Fruit fly (Drosophila melanogaster) Kc167 (cell line): Measurements from ENCODE around the gene Mnn1.

Experiments
- Myc ChIP-seq: fragments of >200 bp; optimal IDR thresholded peaks from 2 replicates; lab custom pipeline; 2017; ENCODE audit warnings: missing external identifiers
- Sin3A ChIP-seq: fragments of >200 bp; optimal IDR thresholded peaks from 2 replicates; lab custom pipeline; 2018; ENCODE audit warnings: missing external identifiers
- h ChIP-seq: fragments of >200 bp; optimal IDR thresholded peaks from 3 replicates; lab custom pipeline; 2018; ENCODE audit warnings: missing external identifiers
- insv ChIP-seq: fragments of >200 bp; optimal IDR thresholded peaks from 3 replicates; lab custom pipeline; 2018; ENCODE audit warnings: missing external identifiers
- psq ChIP-seq: fragments of >200 bp; optimal IDR thresholded peaks from 2 replicates; lab custom pipeline; 2017; ENCODE audit warnings: missing external identifiers
- ttk ChIP-seq: sonication (Bioruptor generic); optimal IDR thresholded peaks from 2 replicates; lab custom pipeline; 2017; ENCODE audit warnings: missing external identifiers

Mnn1 gene

dm6 chr2L:7081307-7081706 lies 25.2 kb downstream of the Mnn1 start:
- TF ChIP-seq Myc (lab: Kevin White, UChicago) (no peak), psq (lab: Kevin White, UChicago) (no peak), ttk (lab: Kevin White, UChicago) (no peak), h (lab: Kevin White, UChicago) (no peak), insv (no peak)

DNA sequence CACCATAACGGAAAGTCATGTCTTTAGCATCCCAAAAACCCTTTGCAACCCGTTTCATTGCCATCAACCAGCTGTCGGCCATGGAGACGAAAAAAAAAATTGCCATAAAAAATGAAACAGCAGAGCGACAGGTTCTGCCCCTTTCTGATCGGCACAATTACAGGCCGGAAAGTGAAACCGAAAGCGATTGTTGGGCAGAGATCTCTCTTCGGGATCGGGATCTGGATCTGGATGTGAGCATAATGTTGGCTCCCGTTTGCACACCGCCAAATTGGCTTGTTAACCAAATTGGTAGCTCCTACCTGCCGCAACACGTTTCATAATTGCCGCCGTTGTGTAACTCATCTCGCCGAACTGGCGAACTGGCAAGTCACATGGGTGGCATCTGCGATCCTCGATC lies 26.1 kb downstream of the Mnn1 start:
- TF ChIP-seq ttk (lab: Kevin White, UChicago) (no peak), h (lab: Kevin White, UChicago) (no peak), insv (no peak), Myc (lab: Kevin White, UChicago) (no peak), Sin3A (lab: Kevin White, UChicago) (no peak), psq (lab: Kevin White, UChicago) (no peak)

- TF ChIP-seq h (lab: Kevin White, UChicago) (no peak), insv (no peak), psq (lab: Kevin White, UChicago) (no peak), Myc (lab: Kevin White, UChicago) (no peak), Sin3A (lab: Kevin White, UChicago) (no peak), ttk (lab: Kevin White, UChicago) (no peak)
Measured at dm6 chr2L:7084410-7084809, 28.3 kb downstream of the Mnn1 start, which contains the start of gene Pvf2. Gene Pvf2, minus strand, starts transcription at chr2L:7084635.

DNA sequence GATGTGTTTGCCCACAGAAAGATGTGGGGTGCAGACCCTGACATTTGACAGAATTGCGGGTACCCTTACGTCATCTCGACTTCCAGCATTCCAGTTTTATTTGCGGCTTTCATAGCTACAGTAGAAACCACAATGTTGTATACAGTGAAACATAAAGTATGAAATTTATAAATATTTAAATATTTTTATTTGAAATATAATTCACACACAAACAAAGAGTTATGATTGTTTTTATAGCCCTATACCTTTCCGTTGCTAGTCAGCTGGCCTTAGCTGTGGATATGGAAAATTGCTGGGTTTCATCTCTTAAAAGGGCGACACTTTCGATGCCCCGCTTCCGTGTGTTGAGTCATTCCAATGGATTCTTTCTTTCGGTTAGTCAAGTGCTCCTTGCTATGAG lies 34.8 kb downstream of the Mnn1 start:
- TF ChIP-seq psq (lab: Kevin White, UChicago) (no peak), ttk (lab: Kevin White, UChicago) (no peak), h (lab: Kevin White, UChicago) (no peak), Sin3A (lab: Kevin White, UChicago) (no peak), insv (no peak), Myc (lab: Kevin White, UChicago) (no peak)

- no peak for TF ChIP-seq ttk (lab: Kevin White, UChicago)
- TF ChIP-seq psq (lab: Kevin White, UChicago) = no peak
- TF ChIP-seq Myc (lab: Kevin White, UChicago) = no peak
- TF ChIP-seq Sin3A (lab: Kevin White, UChicago) = no peak
Measured at dm6 chr2L:7094303-7094702, 38.2 kb downstream of the Mnn1 start.

DNA sequence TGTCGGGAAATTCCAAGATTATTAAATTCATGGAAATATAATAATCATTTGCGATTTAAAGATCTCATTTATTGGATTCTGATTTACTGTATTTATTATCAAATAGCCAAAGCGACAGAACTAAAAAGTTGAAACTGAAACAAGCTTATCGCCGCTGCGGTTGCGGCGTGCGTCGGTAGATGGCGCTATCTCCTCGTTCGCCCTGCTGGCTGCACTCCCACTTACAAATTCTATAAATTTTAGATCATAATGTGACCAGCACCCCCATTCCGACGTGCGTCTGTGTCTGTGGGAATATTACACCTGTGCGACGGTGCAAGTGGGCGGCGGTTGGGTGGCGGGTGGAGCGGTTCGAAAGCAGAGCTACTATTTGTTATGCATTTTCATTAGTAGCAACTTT lies 41.3 kb downstream of the Mnn1 start:
- TF ChIP-seq Myc (lab: Kevin White, UChicago) (no peak), psq (lab: Kevin White, UChicago) (no peak), insv (no peak), Sin3A (lab: Kevin White, UChicago) (no peak), h (lab: Kevin White, UChicago) (no peak), ttk (lab: Kevin White, UChicago) (no peak)

- TF ChIP-seq psq (lab: Kevin White, UChicago) (no peak), h (lab: Kevin White, UChicago) (no peak), ttk (lab: Kevin White, UChicago) (no peak), Myc (lab: Kevin White, UChicago) (no peak), Sin3A (lab: Kevin White, UChicago) (no peak), insv (no peak)
Measured at dm6 chr2L:7100830-7101229, 44.7 kb downstream of the Mnn1 start.

dm6 chr2L:7104195-7104971 lies 48.3 kb downstream of the Mnn1 start:
- TF ChIP-seq psq (lab: Kevin White, UChicago) (no peak), Myc (lab: Kevin White, UChicago) (no peak), ttk (lab: Kevin White, UChicago) (no peak), Sin3A (lab: Kevin White, UChicago) (no peak), insv (no peak), h (lab: Kevin White, UChicago) (no peak)

DNA sequence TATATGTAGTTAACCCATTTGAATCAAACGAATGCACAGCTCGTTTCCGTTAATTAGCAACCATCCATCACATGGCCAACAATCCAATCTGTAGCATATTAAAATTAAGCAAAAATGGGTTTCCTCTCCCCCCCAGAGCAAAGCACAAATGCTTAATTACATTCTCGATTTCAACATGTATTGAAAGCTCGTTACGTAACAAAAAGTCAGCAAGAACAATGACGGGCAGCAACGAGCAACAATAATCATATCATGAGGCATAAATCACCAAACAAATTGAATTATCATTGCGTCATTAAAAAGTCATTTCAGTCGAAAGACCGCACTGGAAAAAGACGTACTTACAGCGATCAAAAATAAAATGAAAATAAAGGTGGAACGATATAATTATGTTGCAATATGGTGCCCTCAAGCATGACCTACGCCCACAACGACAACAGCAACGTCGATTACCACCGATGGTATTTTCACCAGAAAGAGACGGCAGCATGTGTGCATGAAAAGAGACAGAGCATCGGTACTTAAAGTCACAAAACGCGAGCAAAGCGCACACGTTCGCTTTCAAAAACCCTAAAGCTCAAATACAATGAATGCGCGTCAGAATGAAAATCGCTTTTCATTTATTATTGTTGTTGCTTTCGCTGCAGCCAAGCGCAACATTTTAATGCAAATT lies 50.3 kb downstream of the Mnn1 start:
- TF ChIP-seq insv (no peak), psq (lab: Kevin White, UChicago) (no peak), Myc (lab: Kevin White, UChicago) (no peak), Sin3A (lab: Kevin White, UChicago) (no peak), h (lab: Kevin White, UChicago) (no peak), ttk (lab: Kevin White, UChicago) (no peak)

DNA sequence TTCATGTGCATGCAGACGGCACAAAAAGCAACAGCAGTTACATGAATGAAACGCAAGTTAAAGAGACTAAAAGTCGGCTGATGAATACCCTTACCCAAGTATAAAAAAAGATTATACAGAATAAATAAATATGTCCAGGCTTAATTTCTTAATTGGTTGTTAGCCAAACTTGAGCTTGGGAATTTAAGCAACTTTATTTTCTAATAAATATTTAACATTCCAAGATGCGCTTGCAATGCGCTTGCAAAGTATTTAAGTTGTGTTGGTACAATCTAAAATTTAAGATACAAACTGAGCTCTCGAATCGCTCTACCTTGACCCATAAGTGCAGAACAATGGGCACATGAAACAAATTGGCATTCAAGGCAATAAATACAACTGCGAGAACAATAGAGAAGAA lies 51.8 kb downstream of the Mnn1 start:
- TF ChIP-seq h (lab: Kevin White, UChicago) (no peak), ttk (lab: Kevin White, UChicago) (no peak), Myc (lab: Kevin White, UChicago) (no peak), insv (no peak), psq (lab: Kevin White, UChicago) (no peak), Sin3A (lab: Kevin White, UChicago) (no peak)

- TF ChIP-seq psq (lab: Kevin White, UChicago) (no peak), h (lab: Kevin White, UChicago) (no peak), Sin3A (lab: Kevin White, UChicago) (no peak), ttk (lab: Kevin White, UChicago) (no peak), Myc (lab: Kevin White, UChicago) (no peak), insv (no peak)
Measured at dm6 chr2L:7110318-7110717, 54.2 kb downstream of the Mnn1 start.
